Fruit fly (Drosophila melanogaster) Kc167 (cell line): ENCODE data around the gene CG10650.

ENCODE experiments used
- Myc ChIP-seq: fragments of >200 bp; optimal IDR thresholded peaks from 2 replicates; lab custom pipeline; 2017; ENCODE audit warnings: missing external identifiers
- Sin3A ChIP-seq: fragments of >200 bp; optimal IDR thresholded peaks from 2 replicates; lab custom pipeline; 2018; ENCODE audit warnings: missing external identifiers
- h ChIP-seq: fragments of >200 bp; optimal IDR thresholded peaks from 3 replicates; lab custom pipeline; 2018; ENCODE audit warnings: missing external identifiers
- insv ChIP-seq: fragments of >200 bp; optimal IDR thresholded peaks from 3 replicates; lab custom pipeline; 2018; ENCODE audit warnings: missing external identifiers
- psq ChIP-seq: fragments of >200 bp; optimal IDR thresholded peaks from 2 replicates; lab custom pipeline; 2017; ENCODE audit warnings: missing external identifiers
- ttk ChIP-seq: sonication (Bioruptor generic); optimal IDR thresholded peaks from 2 replicates; lab custom pipeline; 2017; ENCODE audit warnings: missing external identifiers

CG10650 gene

DNA sequence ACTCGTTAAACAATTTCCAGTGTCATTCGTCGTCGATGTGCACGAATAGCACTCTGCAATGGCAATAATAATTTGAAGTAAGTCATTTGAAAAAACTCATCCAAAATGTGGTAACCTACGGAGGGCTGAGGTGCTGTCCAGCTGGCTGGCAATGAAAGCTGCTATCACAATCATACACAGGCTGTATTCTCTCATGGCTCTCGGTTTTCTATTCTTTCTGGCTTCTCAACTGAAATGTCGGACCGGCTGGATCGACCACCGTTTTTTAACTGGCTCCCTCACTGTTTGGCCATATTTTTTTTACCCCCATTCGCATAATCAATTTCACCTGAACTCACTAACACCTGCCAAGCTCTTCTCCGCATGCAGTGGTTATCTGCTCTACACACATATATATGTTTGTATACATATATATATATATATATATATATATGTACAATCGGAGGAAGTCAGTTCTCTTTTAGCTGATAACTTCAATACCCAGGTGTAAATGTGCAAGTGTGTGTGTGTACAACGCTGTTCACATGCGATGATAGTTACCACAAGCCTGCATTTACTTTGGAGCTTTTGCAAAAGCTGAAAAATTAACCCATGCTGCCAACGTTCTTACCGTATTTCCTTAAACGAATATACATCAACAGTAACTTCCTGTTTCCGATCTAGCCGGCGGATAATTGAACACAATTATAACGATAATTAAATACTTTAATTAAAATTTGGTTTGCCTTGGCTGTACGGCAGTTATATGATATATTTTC lies at the start of gene CG10650:
TSS of gene CG10650 (minus strand) at position 275 of the 758 bp plus-strand sequence.
- TF ChIP-seq h (lab: Kevin White, UChicago): no peak
- TF ChIP-seq Sin3A (lab: Kevin White, UChicago): no peak
- TF ChIP-seq Myc (lab: Kevin White, UChicago): no peak
- TF ChIP-seq insv (lab: Kevin White, UChicago): no peak
- no peak for TF ChIP-seq psq
- TF ChIP-seq ttk (lab: Kevin White, UChicago): no peak

dm6 chr2L:19045111-19045560 lies 49.4 kb upstream of the CG10650 start, which contains the start of the genes Ttc19 and Acn:
Gene Ttc19 (minus strand): TSS chr2L:19045148.
Gene Acn (plus strand): TSS chr2L:19045355.
- no peak for TF ChIP-seq Sin3A (lab: Kevin White, UChicago)
- no peak for TF ChIP-seq psq
- no peak for TF ChIP-seq Myc (lab: Kevin White, UChicago)
- no peak for TF ChIP-seq h (lab: Kevin White, UChicago)
- TF ChIP-seq insv (lab: Kevin White, UChicago): no peak
- no peak for TF ChIP-seq ttk (lab: Kevin White, UChicago)

DNA sequence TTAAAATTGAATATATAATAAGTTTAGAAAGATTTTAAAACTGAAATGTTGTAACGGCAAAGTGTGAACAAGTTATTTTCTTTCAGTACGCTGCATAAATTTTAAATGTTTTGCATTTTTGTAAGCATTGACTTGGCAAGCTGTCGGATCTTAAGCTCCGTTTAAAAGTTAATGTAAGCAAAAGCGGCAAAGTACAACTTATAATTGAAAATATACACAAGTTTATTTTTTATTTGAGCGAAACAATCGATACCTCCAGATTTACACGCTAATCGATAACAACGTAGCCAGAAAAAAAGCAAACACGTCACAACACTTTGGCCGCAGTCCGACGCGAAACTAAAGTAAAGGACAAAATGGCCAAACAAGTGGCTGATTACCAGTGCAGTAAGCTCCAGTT lies 45.9 kb upstream of the CG10650 start, which contains the start of gene Catsup:
TSS of gene Catsup (plus strand) at position 273 of the 400 bp plus-strand sequence.
- no peak for TF ChIP-seq Sin3A (lab: Kevin White, UChicago)
- no peak for TF ChIP-seq psq
- TF ChIP-seq h (lab: Kevin White, UChicago): no peak
- no peak for TF ChIP-seq Myc (lab: Kevin White, UChicago)
- TF ChIP-seq ttk (lab: Kevin White, UChicago): no peak
- TF ChIP-seq insv (lab: Kevin White, UChicago): no peak

dm6 chr2L:19037455-19037854 lies 41.7 kb upstream of the CG10650 start:
- no peak for TF ChIP-seq psq
- no peak for TF ChIP-seq h (lab: Kevin White, UChicago)
- no peak for TF ChIP-seq Sin3A (lab: Kevin White, UChicago)
- TF ChIP-seq Myc (lab: Kevin White, UChicago): no peak
- TF ChIP-seq insv (lab: Kevin White, UChicago): no peak
- TF ChIP-seq ttk (lab: Kevin White, UChicago): no peak

dm6 chr2L:19037011-19037410 lies 41.3 kb upstream of the CG10650 start:
- TF ChIP-seq h (lab: Kevin White, UChicago) (no peak), psq (no peak), Myc (lab: Kevin White, UChicago) (no peak), Sin3A (lab: Kevin White, UChicago) (no peak), insv (lab: Kevin White, UChicago) (no peak)

- TF ChIP-seq ttk (lab: Kevin White, UChicago): no peak
- TF ChIP-seq Sin3A (lab: Kevin White, UChicago): no peak
Observed at dm6 chr2L:19036105-19036714, 40.5 kb upstream of the CG10650 start.

DNA sequence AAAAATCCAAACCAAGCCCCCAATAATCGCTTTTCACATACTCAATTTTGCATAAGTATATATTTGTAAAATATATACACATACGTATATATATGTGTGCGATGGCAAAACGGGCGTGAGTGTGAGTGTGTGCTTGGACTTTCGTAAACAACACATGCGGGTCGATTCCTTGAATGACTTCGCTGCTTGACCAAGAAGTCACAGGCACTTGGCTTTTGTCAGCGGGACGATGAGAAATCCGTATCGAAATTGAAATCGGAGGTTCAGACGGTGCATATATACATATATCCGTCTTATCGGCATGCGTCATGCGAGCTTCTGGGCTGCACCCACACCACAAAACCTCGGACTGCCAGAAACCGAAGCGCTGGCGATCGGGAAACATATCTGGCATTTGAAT lies 39.3 kb upstream of the CG10650 start:
- TF ChIP-seq h (lab: Kevin White, UChicago): no peak
- TF ChIP-seq ttk (lab: Kevin White, UChicago): no peak
- TF ChIP-seq psq: no peak
- no peak for TF ChIP-seq Myc (lab: Kevin White, UChicago)
- TF ChIP-seq insv (lab: Kevin White, UChicago): no peak
- no peak for TF ChIP-seq Sin3A (lab: Kevin White, UChicago)

DNA sequence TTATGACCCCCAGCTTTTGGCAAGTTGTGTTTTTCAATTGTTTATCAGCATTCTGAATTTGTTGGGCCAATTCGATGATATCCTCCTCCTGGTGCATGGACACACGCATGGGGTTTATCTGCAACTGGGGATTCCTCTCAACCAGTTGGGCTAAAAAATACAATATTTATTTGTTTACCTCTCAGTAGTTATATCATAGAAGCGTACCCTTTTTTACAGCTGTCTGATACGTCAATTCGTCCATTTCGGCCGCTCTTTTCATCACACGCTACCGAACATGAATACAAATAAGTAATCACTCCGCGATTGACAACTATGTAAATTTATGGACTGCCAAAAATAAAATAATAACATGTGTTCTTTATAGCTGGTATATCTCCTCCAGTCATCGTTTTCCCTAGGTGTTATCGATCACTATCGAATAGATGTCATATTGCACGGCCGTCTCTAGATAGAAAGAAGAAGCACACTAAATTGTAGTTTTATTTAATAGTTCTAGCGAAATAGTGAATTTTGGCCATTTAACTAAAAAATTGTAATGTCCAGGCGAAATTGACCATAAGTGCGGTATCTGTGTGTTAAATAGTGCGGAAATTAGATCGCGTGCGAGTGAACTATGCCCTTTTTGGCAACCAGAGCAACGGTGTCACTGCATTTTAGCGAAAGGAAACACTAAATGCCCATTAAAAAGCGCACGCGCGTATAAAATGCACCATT lies 38.6 kb upstream of the CG10650 start, which contains the start of the genes mib2 and CG31800:
TSS of gene mib2 (plus strand) at position 232 of the 717 bp plus-strand sequence.
TSS of gene CG31800 (minus strand) at position 364 of the 717 bp plus-strand sequence.
- TF ChIP-seq h (lab: Kevin White, UChicago): no peak

dm6 chr2L:19033288-19033687 lies 37.6 kb upstream of the CG10650 start, which contains the start of gene hook:
Gene hook (minus strand): TSS chr2L:19033498.
- no peak for TF ChIP-seq Sin3A (lab: Kevin White, UChicago)

dm6 chr2L:19027246-19027886 lies 31.6 kb upstream of the CG10650 start, which contains the start of gene Sidpn:
Gene Sidpn (plus strand): TSS chr2L:19027710.
- TF ChIP-seq insv (lab: Kevin White, UChicago) (no peak), Myc (lab: Kevin White, UChicago) (no peak), psq (no peak), Sin3A (lab: Kevin White, UChicago) (no peak), ttk (lab: Kevin White, UChicago) (no peak), h (lab: Kevin White, UChicago) (no peak)

dm6 chr2L:19026491-19027197 lies 30.9 kb upstream of the CG10650 start:
- no peak for TF ChIP-seq Sin3A (lab: Kevin White, UChicago)
- TF ChIP-seq h (lab: Kevin White, UChicago): no peak
- no peak for TF ChIP-seq insv (lab: Kevin White, UChicago)
- TF ChIP-seq Myc (lab: Kevin White, UChicago): no peak
- TF ChIP-seq psq: no peak
- no peak for TF ChIP-seq ttk (lab: Kevin White, UChicago)
